Worm (Caenorhabditis elegans): Measurements from ENCODE around the gene hrpk-2.
"Not testable (repeated sequence)": the region's sequence is repeated elsewhere in the genome, so short reads cannot be mapped to it uniquely, and the experiment has no call there.

ce11 chrIII:7964281-7964680, 22.6 kb upstream of the hrpk-2 start, which contains the start of gene F54H12.2:
- not testable (repeated sequence) for TF ChIP-seq dao-5, him-1 (tag; optimal IDR thresholded peaks at IDR 0.05)

Data from whole organism, L4/young adult.